Worm (Caenorhabditis elegans) whole organism, young adult: ENCODE data around the gene nhr-19.

Experiments used
- him-1 ChIP-seq: sonication (generic microtip); optimal IDR thresholded peaks from 2 replicates; lab custom pipeline; 2016; ENCODE audit warnings: missing genotype, missing genetic modification reagents, missing genetic modification characterization, missing compliant biosample characterization
- pbrm-1 ChIP-seq: fragments of 200-800 bp; sonication (Bioruptor generic); IDR thresholded peaks from 2 replicates; pipeline ENCODE4 v1.3.6; 2022; ENCODE audit warnings: missing genetic modification reagents, missing genetic modification characterization, missing compliant biosample characterization
- zim-3 ChIP-seq: sonication (generic microtip); optimal IDR thresholded peaks from 2 replicates; lab custom pipeline; 2017; ENCODE audit warnings: mild to moderate bottlenecking, missing genetic modification characterization, moderate library complexity, missing compliant biosample characterization
- ztf-18 ChIP-seq: sonication (generic microtip); optimal IDR thresholded peaks from 2 replicates; lab custom pipeline; 2016; ENCODE audit warnings: missing genotype, mild to moderate bottlenecking, missing genetic modification characterization, missing compliant biosample characterization

DNA sequence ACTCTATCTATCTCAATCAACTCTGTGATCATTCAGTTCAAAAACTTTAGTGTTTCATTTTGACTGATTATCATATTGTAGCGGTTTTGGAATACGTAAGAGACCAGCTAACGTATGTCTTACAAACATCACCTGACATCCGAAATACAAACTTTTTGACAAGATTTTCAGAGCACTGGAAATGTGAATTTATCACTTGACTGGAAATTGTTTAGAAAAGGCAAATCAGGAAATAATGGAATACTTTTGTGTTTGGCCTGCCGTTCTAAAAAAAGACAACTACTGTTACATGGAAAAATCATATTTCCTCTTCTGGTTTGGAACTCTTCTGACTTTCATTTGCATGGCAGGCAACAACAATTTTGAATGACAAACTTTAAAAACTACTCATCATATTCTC, 53.8 kb downstream of the nhr-19 start, which contains the start of gene F35H8.12:
- TF ChIP-seq him-1 (tag; lab: Kevin White, UChicago), result no peak
- no peak for TF ChIP-seq zim-3 (tag; lab: Kevin White, UChicago)
- TF ChIP-seq ztf-18 (tag; lab: Kevin White, UChicago), result no peak
- TF ChIP-seq pbrm-1 (GFP tag; lab: Robert Waterston, UW), result no peak
